Fruit fly (Drosophila melanogaster): ENCODE data around the gene CG33061.
A peak's percentile ranks its signal among the peaks of the same experiment; 100 is the strongest.

The CG33061 gene

dm6 chr3L:16286258-16286657 is 43.3 kb upstream of the CG33061 start (continued):
- peak; percentile 19 for TF ChIP-seq fd96Cb (tag; optimal IDR thresholded peaks at IDR 0.05)
- no peak for TF ChIP-seq pho (GFP tag; optimal IDR thresholded peaks at IDR 0.05)
- no peak for TF ChIP-seq Mad (GFP tag; optimal IDR thresholded peaks at IDR 0.05)
- no peak for TF ChIP-seq HLHmδ (GFP tag; optimal IDR thresholded peaks at IDR 0.05)
- no peak for TF ChIP-seq zen2 (GFP tag; IDR thresholded peaks at IDR 0.05; ENCODE audit: partially characterized antibody)
- TF ChIP-seq ham (GFP tag; IDR thresholded peaks at IDR 0.05) = no peak
- no peak for TF ChIP-seq Sin3A (optimal IDR thresholded peaks at IDR 0.05)
- TF ChIP-seq Nf-YA (GFP tag; IDR thresholded peaks at IDR 0.05) = no peak
- no peak for TF ChIP-seq Awh (GFP tag; IDR thresholded peaks at IDR 0.05)
- TF ChIP-seq pros (GFP tag; optimal IDR thresholded peaks at IDR 0.05) = no peak
- 0 out of 3 replicates have a peak, but pooled peaks have one; percentile 10 for TF ChIP-seq Aef1 (GFP tag; IDR thresholded peaks at IDR 0.05)
- peak; percentile 3 for TF ChIP-seq jumu (GFP tag; optimal IDR thresholded peaks at IDR 0.05)
- no peak for TF ChIP-seq Sox100B (GFP tag; optimal IDR thresholded peaks at IDR 0.05)
- no peak for TF ChIP-seq Camta (GFP tag; optimal IDR thresholded peaks at IDR 0.05)
- no peak for TF ChIP-seq repo (GFP tag; optimal IDR thresholded peaks at IDR 0.05)
- TF ChIP-seq CG7963 (GFP tag; IDR thresholded peaks at IDR 0.05; ENCODE audit: partially characterized antibody) = no peak
- 0 out of 4 replicates have a peak, but pooled peaks have one; percentile 47 for TF ChIP-seq chinmo (GFP tag; IDR thresholded peaks at IDR 0.05; ENCODE audit: partially characterized antibody)
- TF ChIP-seq tx (GFP tag; optimal IDR thresholded peaks at IDR 0.05) = no peak
- no peak for TF ChIP-seq tna (GFP tag; IDR thresholded peaks at IDR 0.05; ENCODE audit: partially characterized antibody)
- no peak for TF ChIP-seq CG10267 (tag; optimal IDR thresholded peaks at IDR 0.05)
- TF ChIP-seq CG7556 (GFP tag; optimal IDR thresholded peaks at IDR 0.05) = no peak
- no peak for TF ChIP-seq gro (GFP tag; optimal IDR thresholded peaks at IDR 0.05)
- no peak for TF ChIP-seq CG2889 (GFP tag; IDR thresholded peaks at IDR 0.05)
- 0 out of 3 replicates have a peak, but pooled peaks have one; percentile 32 for TF ChIP-seq CG7357 (GFP tag; IDR thresholded peaks at IDR 0.05)
- no peak for TF ChIP-seq klu (GFP tag; IDR thresholded peaks at IDR 0.05)
- TF ChIP-seq CG10321 (GFP tag; IDR thresholded peaks at IDR 0.05) = no peak
- peak; percentile 48 for TF ChIP-seq CG7839 (tag; optimal IDR thresholded peaks at IDR 0.05)
- TF ChIP-seq BtbVII (GFP tag; optimal IDR thresholded peaks at IDR 0.05) = no peak
- TF ChIP-seq Lhr (GFP tag; optimal IDR thresholded peaks at IDR 0.05) = no peak
- TF ChIP-seq sd (tag; optimal IDR thresholded peaks at IDR 0.05) = peak; percentile 22
- no peak for TF ChIP-seq Bgb (GFP tag; IDR thresholded peaks at IDR 0.05; ENCODE audit: partially characterized antibody)
- TF ChIP-seq Ptx1 (GFP tag; IDR thresholded peaks at IDR 0.05) = peak; percentile 60; the same call in 1 of the 2 replicates
- no peak for TF ChIP-seq sna (GFP tag; IDR thresholded peaks at IDR 0.05; ENCODE audit: partially characterized antibody)
- TF ChIP-seq Blimp-1 (GFP tag; optimal IDR thresholded peaks at IDR 0.05) = peak; percentile 23
- TF ChIP-seq CG33557 (GFP tag; optimal IDR thresholded peaks at IDR 0.05) = no peak
- TF ChIP-seq Drgx (GFP tag; IDR thresholded peaks at IDR 0.05) = no peak
- TF ChIP-seq Hr51 (GFP tag; optimal IDR thresholded peaks at IDR 0.05) = peak in 1 of 2 experiments; percentile 67
- no peak for TF ChIP-seq Dll (GFP tag; IDR thresholded peaks at IDR 0.05; ENCODE audit: partially characterized antibody)
- TF ChIP-seq CG14860 (GFP tag; IDR thresholded peaks at IDR 0.05; ENCODE audit: partially characterized antibody) = no peak
- TF ChIP-seq Eip74EF (GFP tag; optimal IDR thresholded peaks at IDR 0.05) = peak in 1 of 2 experiments; percentile 51
- no peak for TF ChIP-seq p53 (GFP tag; optimal IDR thresholded peaks at IDR 0.05)
- TF ChIP-seq sens-2 (GFP tag; IDR thresholded peaks at IDR 0.05) = no peak
- no peak for TF ChIP-seq shn (GFP tag; optimal IDR thresholded peaks at IDR 0.05)
- TF ChIP-seq CG17328 (GFP tag; IDR thresholded peaks at IDR 0.05) = no peak
- no peak for TF ChIP-seq Lim3 (GFP tag; IDR thresholded peaks at IDR 0.05)
- no peak for TF ChIP-seq gsb-n (tag; optimal IDR thresholded peaks at IDR 0.05)
- no peak for TF ChIP-seq H2.0 (GFP tag; IDR thresholded peaks at IDR 0.05)
- no peak for TF ChIP-seq CG10366 (GFP tag; IDR thresholded peaks at IDR 0.05)
- TF ChIP-seq bowl (GFP tag; IDR thresholded peaks at IDR 0.05) = no peak
- TF ChIP-seq NK7.1 (GFP tag; optimal IDR thresholded peaks at IDR 0.05) = no peak
- no peak for TF ChIP-seq Fer3 (tag; optimal IDR thresholded peaks at IDR 0.05)
